Worm (Caenorhabditis elegans): ENCODE measurements around the gene srh-7.

DNA sequence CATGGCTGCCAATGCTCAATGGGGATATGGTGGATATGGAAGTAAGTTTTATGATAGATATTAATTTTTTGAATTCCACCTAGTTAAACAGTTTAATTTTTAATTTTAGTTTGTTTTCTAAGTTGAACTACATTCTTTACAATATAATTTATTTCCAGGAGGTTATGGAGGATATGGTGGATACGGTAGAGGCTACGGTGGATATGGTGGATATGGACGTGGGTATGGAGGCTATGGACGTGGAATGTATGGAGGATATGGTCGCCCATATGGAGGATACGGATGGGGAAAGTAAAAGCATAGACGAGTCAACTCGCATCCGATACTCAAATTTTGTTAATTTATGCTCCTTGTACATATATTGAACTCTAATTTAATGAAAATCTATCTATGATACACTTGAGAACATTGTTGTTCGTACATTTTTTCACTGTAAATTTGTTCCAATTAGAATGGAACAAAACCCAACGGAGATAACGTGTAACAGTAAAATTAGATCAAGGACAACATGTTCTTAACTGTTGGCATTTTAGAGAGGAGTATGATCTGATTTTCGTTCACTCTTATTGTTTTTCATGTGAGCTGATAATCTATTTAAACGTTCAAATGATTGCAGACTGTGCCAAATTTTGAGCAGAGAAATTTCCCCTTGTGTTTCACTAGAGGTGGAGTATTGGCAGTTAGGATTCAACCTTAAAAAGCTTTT lies 27.6 kb upstream of the srh-7 start:
- TF ChIP-seq fkh-10 (GFP tag; optimal IDR thresholded peaks at IDR 0.05), result no peak
- TF ChIP-seq ceh-82 (tag; optimal IDR thresholded peaks at IDR 0.05), result no peak
- no peak for TF ChIP-seq unc-62 (GFP tag; optimal IDR thresholded peaks at IDR 0.05)
- TF ChIP-seq elt-2 (tag; optimal IDR thresholded peaks at IDR 0.05), result no peak
- no peak for TF ChIP-seq snpc-4 (tag; optimal IDR thresholded peaks at IDR 0.05)
- TF ChIP-seq mdl-1 (tag; optimal IDR thresholded peaks at IDR 0.05), result no peak

Data from whole organism, L3 larva.